Fruit fly (Drosophila melanogaster): Measurements from ENCODE around the gene CG6443.

The CG6443 gene

dm6 chr2L:10748218-10748617 lies 19.4 kb downstream of the CG6443 start (continued):
- TF ChIP-seq eg (GFP tag; IDR thresholded peaks at IDR 0.05) (peak; percentile 80), CG6163 (GFP tag; IDR thresholded peaks at IDR 0.05) (peak; percentile 65; the same call in 1 of the 3 replicates), CG6276 (GFP tag; optimal IDR thresholded peaks at IDR 0.05) (peak; percentile 47), Smox (GFP tag; optimal IDR thresholded peaks at IDR 0.05) (no peak), dac (GFP tag; optimal IDR thresholded peaks at IDR 0.05) (no peak), topi (GFP tag; optimal IDR thresholded peaks at IDR 0.05) (no peak), CG6808 (GFP tag; optimal IDR thresholded peaks at IDR 0.05) (no peak)

DNA sequence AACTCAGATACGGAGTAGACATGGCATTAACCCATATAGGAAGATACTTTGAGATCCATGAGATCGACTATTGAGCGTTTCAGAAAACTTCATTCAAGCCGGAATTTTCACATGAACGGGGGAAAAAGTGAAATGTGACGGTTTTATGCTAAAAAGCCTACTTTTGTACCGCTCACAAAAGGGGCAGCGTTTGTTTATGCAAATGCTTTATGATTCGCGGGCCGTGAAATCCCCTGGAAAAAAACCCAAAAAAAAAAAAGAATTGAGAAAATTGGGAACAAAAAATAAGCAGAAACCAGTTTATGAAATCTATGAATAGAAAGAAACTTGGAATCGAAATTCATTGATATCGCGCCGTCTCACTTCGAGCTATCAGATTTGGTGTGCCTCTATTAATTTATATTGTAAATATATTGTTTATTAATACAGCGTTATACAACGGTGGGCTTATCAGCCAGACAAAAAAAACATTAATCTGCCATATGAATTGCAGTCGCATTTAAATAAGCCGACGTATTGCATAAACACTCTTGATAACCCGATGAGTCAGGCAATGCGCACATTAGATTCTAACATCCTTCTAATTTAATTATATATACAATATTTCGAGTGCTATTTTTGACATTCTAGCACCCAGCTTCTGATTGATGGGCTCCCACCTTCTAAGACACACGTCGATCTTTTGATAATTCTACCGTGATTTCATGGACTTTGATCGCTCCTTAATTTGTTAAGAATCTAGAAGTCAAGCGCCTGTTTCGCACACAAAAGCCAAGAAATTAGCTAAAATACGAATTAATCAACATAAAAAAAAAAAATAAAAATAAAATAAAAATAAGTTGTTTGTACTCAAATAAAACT lies 21.1 kb downstream of the CG6443 start:
- TF ChIP-seq vri (GFP tag; optimal IDR thresholded peaks at IDR 0.05): peak; percentile 43
- TF ChIP-seq Gug (GFP tag; IDR thresholded peaks at IDR 0.05): no peak
- TF ChIP-seq svp (GFP tag): peak; percentile 62

- TF ChIP-seq topi (GFP tag; optimal IDR thresholded peaks at IDR 0.05) (no peak), svp (GFP tag) (peak; percentile 1), pdm3 (GFP tag; optimal IDR thresholded peaks at IDR 0.05) (no peak), Eip78C (GFP tag) (no peak), CG1621 (tag; optimal IDR thresholded peaks at IDR 0.05) (no peak)
Measured at dm6 chr2L:10750915-10751612, 22.3 kb downstream of the CG6443 start.

DNA sequence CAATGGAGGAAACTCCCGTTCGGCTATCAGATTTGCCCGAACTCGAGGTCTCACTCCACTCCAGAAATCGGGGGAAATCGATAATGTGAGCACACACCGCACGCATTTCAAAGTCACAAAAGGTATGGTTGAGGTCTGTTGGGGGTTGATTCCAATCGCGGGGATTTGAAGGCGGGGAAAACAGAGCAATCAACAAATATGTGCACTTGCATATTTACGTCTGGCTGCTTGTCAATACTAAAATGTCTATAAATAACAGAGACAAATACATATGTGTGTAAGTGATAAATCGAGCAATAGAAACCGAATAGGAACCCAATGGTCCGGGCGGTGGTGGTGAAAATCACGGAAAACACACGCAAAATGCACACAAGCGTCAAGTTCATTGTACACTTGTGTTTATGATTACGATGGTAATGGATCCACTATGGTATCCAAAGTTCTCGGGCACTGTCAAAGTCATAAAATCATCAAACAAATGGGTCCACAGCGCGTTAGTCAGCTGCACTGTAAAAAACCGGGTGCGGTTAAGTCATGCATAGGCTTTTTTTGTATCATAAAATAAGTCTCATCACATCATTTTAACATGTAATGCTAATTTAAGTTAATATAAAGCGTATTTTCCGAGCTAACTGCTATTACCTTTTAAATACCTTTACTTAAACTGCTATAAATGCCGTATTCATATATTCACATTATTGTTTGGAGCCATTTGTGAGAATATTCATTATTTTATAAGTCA lies 23.3 kb downstream of the CG6443 start:
- TF ChIP-seq CG6163 (GFP tag; IDR thresholded peaks at IDR 0.05): peak; percentile 22; the same call in 1 of the 3 replicates
- TF ChIP-seq achi (GFP tag; optimal IDR thresholded peaks at IDR 0.05): peak; percentile 36
- peak; percentile 50 for TF ChIP-seq dac (GFP tag; optimal IDR thresholded peaks at IDR 0.05)
- TF ChIP-seq CG34406 (GFP tag; optimal IDR thresholded peaks at IDR 0.05): no peak
- TF ChIP-seq CG15336 (GFP tag; IDR thresholded peaks at IDR 0.05): peak; percentile 71
- TF ChIP-seq Sox14 (GFP tag; optimal IDR thresholded peaks at IDR 0.05): peak; percentile 9
- no peak for TF ChIP-seq CG11902 (GFP tag; optimal IDR thresholded peaks at IDR 0.05)
- TF ChIP-seq CG6854 (GFP tag; optimal IDR thresholded peaks at IDR 0.05): no peak
- TF ChIP-seq salr (GFP tag; optimal IDR thresholded peaks at IDR 0.05): peak in 1 of 2 experiments; percentile 55
- TF ChIP-seq CG4318 (GFP tag; optimal IDR thresholded peaks at IDR 0.05): peak; percentile 60
- peak; percentile 12 for TF ChIP-seq fd59A (GFP tag; optimal IDR thresholded peaks at IDR 0.05)
- TF ChIP-seq eg (GFP tag; IDR thresholded peaks at IDR 0.05): peak; percentile 63
- peak; percentile 20 for TF ChIP-seq CG10631 (GFP tag; optimal IDR thresholded peaks at IDR 0.05)
- no peak for TF ChIP-seq Met (GFP tag; optimal IDR thresholded peaks at IDR 0.05)
- no peak for TF ChIP-seq CG6792 (GFP tag; optimal IDR thresholded peaks at IDR 0.05)
- no peak for TF ChIP-seq acj6 (GFP tag; optimal IDR thresholded peaks at IDR 0.05)
- peak; percentile 29 for TF ChIP-seq CG3919 (GFP tag; optimal IDR thresholded peaks at IDR 0.05)
- no peak for TF ChIP-seq Sox102F (GFP tag; optimal IDR thresholded peaks at IDR 0.05)
- no peak for TF ChIP-seq Sox15 (GFP tag; optimal IDR thresholded peaks at IDR 0.05)
- TF ChIP-seq svp (GFP tag): peak; percentile 51
- TF ChIP-seq net (GFP tag; optimal IDR thresholded peaks at IDR 0.05): peak; percentile 29
- TF ChIP-seq topi (GFP tag; optimal IDR thresholded peaks at IDR 0.05): no peak
- peak; percentile 8 for TF ChIP-seq CG3032 (tag; optimal IDR thresholded peaks at IDR 0.05)
- TF ChIP-seq fd85E (GFP tag; optimal IDR thresholded peaks at IDR 0.05): no peak
- no peak for TF ChIP-seq spab (GFP tag; optimal IDR thresholded peaks at IDR 0.05)
- no peak for TF ChIP-seq CG8319 (GFP tag; optimal IDR thresholded peaks at IDR 0.05)
- TF ChIP-seq CG10669 (GFP tag; optimal IDR thresholded peaks at IDR 0.05): no peak
- peak; percentile 71 for TF ChIP-seq CG6276 (GFP tag; optimal IDR thresholded peaks at IDR 0.05)
- no peak for TF ChIP-seq dsx (GFP tag; optimal IDR thresholded peaks at IDR 0.05; ENCODE audit: poor library complexity, severe bottlenecking)
- TF ChIP-seq fkh (GFP tag; optimal IDR thresholded peaks at IDR 0.05): peak; percentile 99
- TF ChIP-seq CG8119 (GFP tag; IDR thresholded peaks at IDR 0.05): peak; percentile 76
- TF ChIP-seq CG11762 (GFP tag; optimal IDR thresholded peaks at IDR 0.05; ENCODE audit: insufficient read depth): no peak
- no peak for TF ChIP-seq vri (GFP tag; optimal IDR thresholded peaks at IDR 0.05)
- TF ChIP-seq Ets21C (GFP tag; optimal IDR thresholded peaks at IDR 0.05): no peak
- TF ChIP-seq CG11294 (GFP tag; IDR thresholded peaks at IDR 0.05): peak; percentile 51; the same call in 1 of the 2 replicates

Measured in whole organism, prepupa.